Fruit fly (Drosophila melanogaster) whole organism, prepupa: ENCODE results near the gene Dop1R1.

Experiments
- CG11902 ChIP-seq: fragments of 200-800 bp; sonication (Bioruptor generic); optimal IDR thresholded peaks from 3 replicates; lab custom pipeline; 2016; ENCODE audit warnings: missing biosample characterization, missing genetic modification characterization
- CG3919 ChIP-seq: fragments of 200-800 bp; sonication (Bioruptor generic); optimal IDR thresholded peaks from 3 replicates; lab custom pipeline; 2016; ENCODE audit warnings: missing biosample characterization, missing genetic modification characterization
- CG4318 ChIP-seq: fragments of 200-800 bp; sonication (Bioruptor generic); optimal IDR thresholded peaks from 3 replicates; lab custom pipeline; 2017; ENCODE audit warnings: missing biosample characterization, mild to moderate bottlenecking, missing genetic modification characterization
- CG6792 ChIP-seq: fragments of 200-800 bp; sonication (Bioruptor generic); optimal IDR thresholded peaks from 3 replicates; lab custom pipeline; 2016; ENCODE audit warnings: missing biosample characterization, missing genetic modification characterization
- CG6808 ChIP-seq: fragments of 200-800 bp; sonication (Bioruptor generic); optimal IDR thresholded peaks from 3 replicates; lab custom pipeline; 2017; ENCODE audit warnings: missing biosample characterization, missing genetic modification characterization, mild to moderate bottlenecking, moderate library complexity, missing genetic modification reagents
- Hr4 ChIP-seq: fragments of 200-800 bp; sonication (Bioruptor generic); optimal IDR thresholded peaks from 3 replicates; lab custom pipeline; 2016; ENCODE audit warnings: missing biosample characterization, missing genetic modification characterization
- Lpt ChIP-seq: fragments of 200-800 bp; sonication (Bioruptor generic); optimal IDR thresholded peaks from 3 replicates; lab custom pipeline; 2016; ENCODE audit warnings: missing biosample characterization, missing genetic modification characterization
- OdsH ChIP-seq: fragments of 200-800 bp; sonication (Bioruptor generic); optimal IDR thresholded peaks from 3 replicates; lab custom pipeline; 2016; ENCODE audit warnings: missing biosample characterization, missing genetic modification characterization

DNA sequence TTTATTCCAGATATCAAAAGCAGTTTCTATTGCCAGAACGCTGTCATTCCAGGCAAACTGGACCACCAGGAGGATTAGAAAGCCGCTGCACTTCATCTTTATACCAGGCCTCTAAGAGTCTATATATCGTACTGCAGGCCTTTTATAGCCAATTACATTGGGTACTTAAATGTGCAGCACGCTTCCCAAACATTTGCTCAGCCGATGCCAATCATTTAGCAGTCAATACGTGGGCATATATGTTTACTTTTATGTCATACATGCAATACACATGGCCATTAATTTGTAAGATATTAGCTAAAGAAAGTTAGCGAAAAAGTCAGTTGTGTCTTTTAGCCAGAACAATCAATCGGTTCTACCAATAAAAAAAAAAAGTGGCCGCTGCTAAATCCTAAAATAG lies 6.9 kb upstream of the Dop1R1 start, which contains the start of gene CG33109:
- TF ChIP-seq CG4318 (GFP tag; lab: Kevin White, UChicago) (no peak), OdsH (GFP tag; lab: Kevin White, UChicago) (no peak), CG6808 (GFP tag; lab: Kevin White, UChicago) (no peak), Hr4 (GFP tag; lab: Kevin White, UChicago) (no peak), CG11902 (GFP tag; lab: Kevin White, UChicago) (no peak), CG6792 (GFP tag; lab: Kevin White, UChicago) (no peak), Lpt (GFP tag; lab: Kevin White, UChicago) (no peak), CG3919 (GFP tag; lab: Kevin White, UChicago) (no peak)
